Fruit fly (Drosophila melanogaster) whole organism, prepupa: ENCODE measurements around the gene Pde6.
A peak's percentile ranks its signal among the peaks of the same experiment; 100 is the strongest.

Experiments
- Blimp-1 ChIP-seq: fragments of 200-800 bp; sonication (Bioruptor generic); optimal IDR thresholded peaks from 3 replicates; lab custom pipeline; 2017; ENCODE audit warnings: missing biosample characterization, missing genetic modification characterization, mild to moderate bottlenecking, moderate library complexity, missing genetic modification reagents
- CG10631 ChIP-seq: fragments of 200-800 bp; sonication (Bioruptor generic); optimal IDR thresholded peaks from 2 replicates; lab custom pipeline; 2016; ENCODE audit warnings: missing biosample characterization, missing genetic modification characterization
- CG11294 ChIP-seq: fragments of 200-800 bp; sonication (Bioruptor generic); IDR thresholded peaks from 2 replicates; pipeline ENCODE4 v1.3.6; 2022; ENCODE audit warnings: missing biosample characterization, missing genetic modification characterization
- CG11762 ChIP-seq: fragments of 200-800 bp; sonication (Bioruptor generic); optimal IDR thresholded peaks from 3 replicates; lab custom pipeline; 2016; ENCODE audit warnings: missing biosample characterization, missing genetic modification characterization; ENCODE audit not compliant: insufficient read depth
- CG11902 ChIP-seq: fragments of 200-800 bp; sonication (Bioruptor generic); optimal IDR thresholded peaks from 3 replicates; lab custom pipeline; 2016; ENCODE audit warnings: missing biosample characterization, missing genetic modification characterization
- CG32006 ChIP-seq: fragments of 200-800 bp; sonication (Bioruptor generic); optimal IDR thresholded peaks from 3 replicates; lab custom pipeline; 2017; ENCODE audit warnings: missing biosample characterization, mild to moderate bottlenecking, missing genetic modification characterization
- CG34406 ChIP-seq: fragments of 200-800 bp; sonication (Bioruptor generic); optimal IDR thresholded peaks from 3 replicates; lab custom pipeline; 2016; ENCODE audit warnings: missing biosample characterization, missing genetic modification characterization
- CG6163 ChIP-seq: fragments of 200-800 bp; sonication (Bioruptor generic); IDR thresholded peaks from 3 replicates; pipeline ENCODE4 v1.3.6; 2022; ENCODE audit warnings: missing biosample characterization, missing genetic modification characterization
- CG6854 ChIP-seq: fragments of 200-800 bp; sonication (Bioruptor generic); optimal IDR thresholded peaks from 2 replicates; lab custom pipeline; 2017; ENCODE audit warnings: missing biosample characterization, mild to moderate bottlenecking, missing genetic modification characterization
- CG7368 ChIP-seq: fragments of 200-800 bp; sonication (Bioruptor generic); optimal IDR thresholded peaks from 3 replicates; lab custom pipeline; 2016; ENCODE audit warnings: missing biosample characterization, missing genetic modification characterization
- CG8119 ChIP-seq: fragments of 200-800 bp; sonication (Bioruptor generic); IDR thresholded peaks from 3 replicates; pipeline ENCODE4 v1.3.6; 2022; ENCODE audit warnings: missing biosample characterization, missing genetic modification characterization
- CG8319 ChIP-seq: fragments of 200-800 bp; sonication (Bioruptor generic); optimal IDR thresholded peaks from 3 replicates; lab custom pipeline; 2016; ENCODE audit warnings: missing biosample characterization, missing genetic modification characterization
- CG8632 ChIP-seq: fragments of 200-800 bp; sonication (Bioruptor generic); optimal IDR thresholded peaks from 3 replicates; lab custom pipeline; 2016; ENCODE audit warnings: missing biosample characterization, missing genetic modification characterization
- CG9139 ChIP-seq: fragments of 200-800 bp; sonication (Bioruptor generic); optimal IDR thresholded peaks from 3 replicates; lab custom pipeline; 2017; ENCODE audit warnings: missing biosample characterization, mild to moderate bottlenecking, missing genetic modification characterization
- Eip78C ChIP-seq: fragments of 200-800 bp; sonication (Bioruptor generic); peaks from one replicate; lab custom pipeline; 2016; ENCODE audit warnings: missing biosample characterization, missing genetic modification characterization
- Ets21C ChIP-seq: fragments of 200-800 bp; sonication (Bioruptor generic); optimal IDR thresholded peaks from 3 replicates; lab custom pipeline; 2016; ENCODE audit warnings: missing biosample characterization, missing genetic modification characterization
- Gug ChIP-seq: fragments of 200-800 bp; sonication (Bioruptor generic); IDR thresholded peaks from 2 replicates; pipeline ENCODE4 v1.3.6; 2022; ENCODE audit warnings: missing biosample characterization, missing genetic modification characterization
- Hr39 ChIP-seq: fragments of 200-800 bp; sonication (Bioruptor generic); optimal IDR thresholded peaks from 2 replicates; lab custom pipeline; 2016; ENCODE audit warnings: missing biosample characterization, missing genetic modification characterization
- Hr4 ChIP-seq: fragments of 200-800 bp; sonication (Bioruptor generic); optimal IDR thresholded peaks from 3 replicates; lab custom pipeline; 2016; ENCODE audit warnings: missing biosample characterization, missing genetic modification characterization
- Lpt ChIP-seq: fragments of 200-800 bp; sonication (Bioruptor generic); optimal IDR thresholded peaks from 3 replicates; lab custom pipeline; 2016; ENCODE audit warnings: missing biosample characterization, missing genetic modification characterization
- OdsH ChIP-seq: fragments of 200-800 bp; sonication (Bioruptor generic); optimal IDR thresholded peaks from 3 replicates; lab custom pipeline; 2016; ENCODE audit warnings: missing biosample characterization, missing genetic modification characterization
- Smox ChIP-seq: fragments of 200-800 bp; sonication (Bioruptor generic); optimal IDR thresholded peaks from 3 replicates; lab custom pipeline; 2016; ENCODE audit warnings: missing biosample characterization, missing genetic modification characterization
- Sox102F ChIP-seq: fragments of 200-800 bp; sonication (Bioruptor generic); optimal IDR thresholded peaks from 2 replicates; lab custom pipeline; 2016; ENCODE audit warnings: missing biosample characterization, mild to moderate bottlenecking, missing genetic modification characterization
- Sox14 ChIP-seq: fragments of 200-800 bp; sonication (Bioruptor generic); optimal IDR thresholded peaks from 3 replicates; lab custom pipeline; 2016; ENCODE audit warnings: missing biosample characterization, missing genetic modification characterization
- Sox15 ChIP-seq: fragments of 200-800 bp; sonication (Bioruptor generic); optimal IDR thresholded peaks from 3 replicates; lab custom pipeline; 2016; ENCODE audit warnings: missing biosample characterization, missing genetic modification characterization
- acj6 ChIP-seq: fragments of 200-800 bp; sonication (Bioruptor generic); optimal IDR thresholded peaks from 3 replicates; lab custom pipeline; 2016; ENCODE audit warnings: missing biosample characterization, missing genetic modification characterization
- cyc ChIP-seq: fragments of 200-800 bp; sonication (Bioruptor generic); optimal IDR thresholded peaks from 3 replicates; lab custom pipeline; 2016; ENCODE audit warnings: missing biosample characterization, missing genetic modification characterization
- fd59A ChIP-seq: fragments of 200-800 bp; sonication (Bioruptor generic); optimal IDR thresholded peaks from 2 replicates; lab custom pipeline; 2017; ENCODE audit warnings: missing biosample characterization, mild to moderate bottlenecking, missing genetic modification characterization, missing genetic modification reagents
- fkh ChIP-seq: fragments of 200-800 bp; sonication (Bioruptor generic); optimal IDR thresholded peaks from 3 replicates; lab custom pipeline; 2017; ENCODE audit warnings: missing biosample characterization, mild to moderate bottlenecking, missing genetic modification characterization, moderate library complexity
- lz ChIP-seq: fragments of 200-800 bp; sonication (Bioruptor generic); optimal IDR thresholded peaks from 3 replicates; lab custom pipeline; 2016; ENCODE audit warnings: missing biosample characterization, missing genetic modification characterization
- ss ChIP-seq, 2 experiments: fragments of 200-800 bp; sonication (Bioruptor generic); optimal IDR thresholded peaks; 2 replicates in 1 of 2; 3 replicates in 1 of 2; lab custom pipeline; 2017 to 2018; ENCODE audit warnings: mild to moderate bottlenecking in 2 of 2, missing biosample characterization in 2 of 2, missing genetic modification characterization in 2 of 2, moderate library complexity in 1 of 2
- svp ChIP-seq: fragments of 200-800 bp; sonication (Bioruptor generic); peaks from one replicate; lab custom pipeline; 2016; ENCODE audit warnings: missing biosample characterization, missing genetic modification characterization
- topi ChIP-seq: fragments of 200-800 bp; sonication (Bioruptor generic); optimal IDR thresholded peaks from 3 replicates; lab custom pipeline; 2016; ENCODE audit warnings: missing biosample characterization, missing genetic modification characterization
- vri ChIP-seq: fragments of 200-800 bp; sonication (Bioruptor generic); optimal IDR thresholded peaks from 3 replicates; lab custom pipeline; 2016; ENCODE audit warnings: missing biosample characterization, mild to moderate bottlenecking, missing genetic modification characterization

Gene Pde6

DNA sequence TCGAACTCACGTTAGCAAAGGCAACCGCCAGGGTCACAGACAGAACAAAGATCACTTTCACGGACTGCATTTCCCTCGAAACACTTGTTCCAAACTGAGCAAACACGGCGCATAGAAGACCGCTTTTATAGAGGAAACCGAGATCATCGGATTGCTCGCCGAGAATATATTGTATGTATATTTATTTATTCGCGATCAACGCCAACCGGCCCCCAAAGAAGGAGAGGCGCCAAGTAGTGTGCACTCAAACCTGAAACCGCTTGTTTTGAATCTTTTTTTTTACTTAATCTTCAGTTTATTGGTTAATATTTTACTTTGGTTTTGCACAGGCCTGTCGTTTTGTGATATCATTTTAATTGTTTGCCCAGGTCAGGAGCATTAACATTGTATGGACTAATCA lies 9.2 kb upstream of the Pde6 start, which contains the start of gene CG31313:
Gene CG31313, minus strand, starts transcription at position 101 of the 400 bp plus-strand sequence.
- peak; percentile 23 for TF ChIP-seq Eip78C
- TF ChIP-seq vri (GFP tag; lab: Kevin White, UChicago) = peak; percentile 3
- TF ChIP-seq Sox15 (GFP tag; lab: Kevin White, UChicago) = no peak
- TF ChIP-seq, all 60 proteins: peak for 2

- no peak for TF ChIP-seq lz (GFP tag; lab: Kevin White, UChicago)
- no peak for TF ChIP-seq Blimp-1
- no peak for TF ChIP-seq CG9139 (GFP tag; lab: Kevin White, UChicago)
- no peak for TF ChIP-seq ss (GFP tag; optimal IDR thresholded peaks at IDR 0.05; lab: Kevin White, UChicago)
- no peak for TF ChIP-seq CG8319
- TF ChIP-seq CG8632 (GFP tag; lab: Kevin White, UChicago) = no peak
- no peak for TF ChIP-seq fkh (GFP tag; lab: Kevin White, UChicago)
- no peak for TF ChIP-seq CG7368 (GFP tag; lab: Kevin White, UChicago)
- TF ChIP-seq CG11902 (GFP tag; lab: Kevin White, UChicago) = no peak
- TF ChIP-seq svp (GFP tag; lab: Kevin White, UChicago) = no peak
- TF ChIP-seq Lpt = no peak
- no peak for TF ChIP-seq Smox (GFP tag; lab: Kevin White, UChicago)
- TF ChIP-seq CG6854 (GFP tag; lab: Kevin White, UChicago) = no peak
- no peak for TF ChIP-seq Hr39 (GFP tag; lab: Kevin White, UChicago)
- TF ChIP-seq, all 60 proteins: peak for 0
Measured at dm6 chr3R:14565065-14565977, 7.2 kb upstream of the Pde6 start, which contains the start of gene CG14852. Gene CG14852 (plus strand): TSS chr3R:14565927.

dm6 chr3R:14564705-14565064 lies 6.6 kb upstream of the Pde6 start, which contains the start of gene CG8087:
Gene CG8087 (minus strand): TSS chr3R:14564805.
- TF ChIP-seq svp (GFP tag; lab: Kevin White, UChicago) = peak; percentile 26
- no peak for TF ChIP-seq CG32006 (GFP tag; lab: Kevin White, UChicago)

dm6 chr3R:14562040-14562439 lies 3.9 kb upstream of the Pde6 start, which contains the start of gene CG14851:
Gene CG14851 (plus strand): TSS chr3R:14562340.
- TF ChIP-seq cyc = no peak
- no peak for TF ChIP-seq Hr4 (GFP tag; lab: Kevin White, UChicago)
- no peak for TF ChIP-seq CG11294 (GFP tag; lab: Robert Waterston, UW)
- no peak for TF ChIP-seq CG10631 (GFP tag; lab: Kevin White, UChicago)
- no peak for TF ChIP-seq CG8119
- no peak for TF ChIP-seq OdsH (GFP tag; lab: Kevin White, UChicago)
- no peak for TF ChIP-seq topi (GFP tag; lab: Kevin White, UChicago)
- no peak for TF ChIP-seq CG34406 (GFP tag; lab: Kevin White, UChicago)
- TF ChIP-seq Sox15 (GFP tag; lab: Kevin White, UChicago) = no peak
- no peak for TF ChIP-seq acj6
- TF ChIP-seq lz (GFP tag; lab: Kevin White, UChicago) = no peak
- TF ChIP-seq Ets21C (GFP tag; lab: Kevin White, UChicago) = no peak
- no peak for TF ChIP-seq Sox102F (GFP tag; lab: Kevin White, UChicago)
- TF ChIP-seq CG6163 (GFP tag; lab: Robert Waterston, UW) = no peak
- no peak for TF ChIP-seq fkh (GFP tag; lab: Kevin White, UChicago)
- no peak for TF ChIP-seq fd59A (GFP tag; lab: Kevin White, UChicago)
- TF ChIP-seq vri (GFP tag; lab: Kevin White, UChicago) = no peak
- no peak for TF ChIP-seq Gug (GFP tag; lab: Robert Waterston, UW)
- no peak for TF ChIP-seq CG11762
- TF ChIP-seq Sox14 (GFP tag; lab: Kevin White, UChicago) = no peak
